Worm (Caenorhabditis elegans) whole organism, young adult: ENCODE data around the gene col-151.

Source experiments
- B0019.2 ChIP-seq: fragments of 200-800 bp; sonication (Bioruptor generic); conservative IDR thresholded peaks from 2 replicates; pipeline ENCODE4 v1.3.6; 2022; ENCODE audit warnings: missing genetic modification reagents, missing genetic modification characterization, missing compliant biosample characterization
- F23B12.7 ChIP-seq: sonication (generic microtip); optimal IDR thresholded peaks from 2 replicates; lab custom pipeline; 2017; ENCODE audit warnings: missing genetic modification characterization, mild to moderate bottlenecking, missing compliant biosample characterization, antibody characterized with exemption, moderate library complexity; ENCODE audit not compliant: insufficient read depth
- F33H1.4 ChIP-seq: fragments of 200-800 bp; sonication (Bioruptor generic); IDR thresholded peaks from 2 replicates; pipeline ENCODE4 v1.3.6; 2022; ENCODE audit warnings: missing genetic modification reagents, missing genetic modification characterization, missing compliant biosample characterization
- ama-1 ChIP-seq, 3 experiments: fragments of 150-350 bp in 1 of 3; sonication (generic microtip) in 2 of 3; optimal IDR thresholded peaks; 2 replicates each; lab custom pipeline; 2014 to 2018; ENCODE audit warnings: missing biosample characterization in 2 of 3, missing genetic modification characterization in 2 of 3, missing genetic modification reagents in 2 of 3
- aptf-3 ChIP-seq: fragments of 200-800 bp; sonication (Bioruptor generic); IDR thresholded peaks from 2 replicates; pipeline ENCODE4 v1.3.6; 2022; ENCODE audit warnings: missing genetic modification characterization, missing compliant biosample characterization
- attf-6 ChIP-seq: fragments of 200-800 bp; sonication (Bioruptor generic); IDR thresholded peaks from 2 replicates; pipeline ENCODE4 v1.3.6; 2022; ENCODE audit warnings: missing genetic modification reagents, missing genetic modification characterization, missing compliant biosample characterization
- cebp-1 ChIP-seq, 2 experiments: fragments of 200-800 bp in 1 of 2; sonication (Bioruptor generic) in 1 of 2; sonication (generic microtip) in 1 of 2; IDR thresholded peaks in 1 of 2; optimal IDR thresholded peaks in 1 of 2; 2 replicates each; pipeline versions ENCODE4 v1.3.6 to Lab custom; 2017 to 2022; ENCODE audit warnings: missing compliant biosample characterization in 2 of 2, missing genetic modification characterization in 2 of 2, mild to moderate bottlenecking in 1 of 2, missing genetic modification reagents in 1 of 2, moderate library complexity in 1 of 2
- dox-1 ChIP-seq: fragments of 200-800 bp; sonication (Bioruptor generic); IDR thresholded peaks from 2 replicates; pipeline ENCODE4 v1.3.6; 2022; ENCODE audit warnings: missing genetic modification reagents, missing genetic modification characterization, missing compliant biosample characterization
- dpff-1 ChIP-seq: sonication (generic microtip); optimal IDR thresholded peaks from 2 replicates; lab custom pipeline; 2017; ENCODE audit warnings: mild to moderate bottlenecking, missing genetic modification characterization, missing compliant biosample characterization
- gei-17 ChIP-seq: fragments of 200-800 bp; sonication (Bioruptor generic); optimal IDR thresholded peaks from 2 replicates; lab custom pipeline; 2018; ENCODE audit warnings: mild to moderate bottlenecking, missing genetic modification characterization, missing compliant biosample characterization
- hmg-20 ChIP-seq: fragments of 200-800 bp; sonication (Bioruptor generic); IDR thresholded peaks from 2 replicates; pipeline ENCODE4 v1.3.6; 2022; ENCODE audit warnings: missing genetic modification reagents, missing genetic modification characterization, missing compliant biosample characterization
- lag-1 ChIP-seq: fragments of 200-800 bp; sonication (Bioruptor generic); IDR thresholded peaks from 2 replicates; pipeline ENCODE4 v1.3.6; 2022; ENCODE audit warnings: missing genetic modification reagents, missing genetic modification characterization, missing compliant biosample characterization
- let-526 ChIP-seq: fragments of 200-800 bp; sonication (Bioruptor generic); IDR thresholded peaks from 2 replicates; pipeline ENCODE4 v1.3.6; 2022; ENCODE audit warnings: missing genetic modification reagents, missing genetic modification characterization, missing compliant biosample characterization
- lin-26 ChIP-seq: fragments of 200-800 bp; sonication (Bioruptor generic); IDR thresholded peaks from 2 replicates; pipeline ENCODE4 v1.3.6; 2022; ENCODE audit warnings: missing genetic modification reagents, missing genetic modification characterization, missing compliant biosample characterization
- lin-35 ChIP-seq, 3 experiments: fragments of 150-350 bp in 2 of 3; sonication (generic microtip) in 1 of 3; optimal IDR thresholded peaks; 2 replicates each; lab custom pipeline; 2014 to 2018; ENCODE audit warnings: missing biosample characterization in 3 of 3, missing genetic modification characterization in 3 of 3, missing genetic modification reagents in 3 of 3
- lin-40 ChIP-seq: sonication (generic microtip); optimal IDR thresholded peaks from 2 replicates; lab custom pipeline; 2016; ENCODE audit warnings: missing genetic modification characterization, mild to moderate bottlenecking, missing compliant biosample characterization, missing genotype, missing genetic modification reagents
- lsl-1 ChIP-seq: fragments of 200-800 bp; sonication (Bioruptor generic); optimal IDR thresholded peaks from 2 replicates; lab custom pipeline; 2018; ENCODE audit warnings: mild to moderate bottlenecking, missing genetic modification characterization, moderate library complexity, missing compliant biosample characterization
- mel-28 ChIP-seq: sonication (generic microtip); optimal IDR thresholded peaks from 2 replicates; lab custom pipeline; 2016; ENCODE audit warnings: borderline replicate concordance, mild to moderate bottlenecking, missing genetic modification characterization, missing compliant biosample characterization
- mes-4 ChIP-seq: sonication (generic microtip); optimal IDR thresholded peaks from 2 replicates; lab custom pipeline; 2016; ENCODE audit warnings: missing genotype, missing genetic modification characterization, missing compliant biosample characterization
- nhr-80 ChIP-seq: sonication (generic microtip); optimal IDR thresholded peaks from 2 replicates; lab custom pipeline; 2016; ENCODE audit warnings: missing genetic modification characterization, missing compliant biosample characterization
- nhr-90 ChIP-seq: sonication (generic microtip); optimal IDR thresholded peaks from 2 replicates; lab custom pipeline; 2016; ENCODE audit warnings: missing genotype, mild to moderate bottlenecking, missing genetic modification characterization, missing compliant biosample characterization
- rec-8 ChIP-seq, 2 experiments: sonication (generic microtip); optimal IDR thresholded peaks; 2 replicates each; lab custom pipeline; 2016; ENCODE audit warnings: mild to moderate bottlenecking in 2 of 2, missing genetic modification characterization in 2 of 2, missing genetic modification reagents in 2 of 2, missing genotype in 2 of 2, missing biosample characterization in 1 of 2, missing compliant biosample characterization in 1 of 2, moderate library complexity in 1 of 2
- rpc-1 ChIP-seq, 2 experiments: fragments of 150-350 bp in 1 of 2; sonication (generic microtip) in 1 of 2; optimal IDR thresholded peaks; 2 replicates each; lab custom pipeline; 2014 to 2018; ENCODE audit warnings: missing biosample characterization in 1 of 2, missing genetic modification characterization in 1 of 2, missing genetic modification reagents in 1 of 2, missing genotype in 1 of 2
- sea-2 ChIP-seq: fragments of 200-800 bp; sonication (Bioruptor generic); IDR thresholded peaks from 2 replicates; pipeline ENCODE4 v1.3.6; 2022; ENCODE audit warnings: missing genetic modification characterization, missing compliant biosample characterization
- snpc-1.3 ChIP-seq: sonication (generic microtip); optimal IDR thresholded peaks from 2 replicates; lab custom pipeline; 2017; ENCODE audit warnings: missing genetic modification characterization, mild to moderate bottlenecking, missing compliant biosample characterization, antibody characterized with exemption, moderate library complexity, missing genotype, missing genetic modification reagents; ENCODE audit not compliant: insufficient read depth
- snpc-3.4 ChIP-seq: sonication (generic microtip); optimal IDR thresholded peaks from 2 replicates; lab custom pipeline; 2017; ENCODE audit warnings: missing genetic modification characterization, mild to moderate bottlenecking, missing compliant biosample characterization, antibody characterized with exemption, moderate library complexity, missing genotype, missing genetic modification reagents
- ztf-18 ChIP-seq: sonication (generic microtip); optimal IDR thresholded peaks from 2 replicates; lab custom pipeline; 2016; ENCODE audit warnings: missing genotype, mild to moderate bottlenecking, missing genetic modification characterization, missing compliant biosample characterization
- ztf-22 ChIP-seq: fragments of 200-800 bp; sonication (Bioruptor generic); optimal IDR thresholded peaks from 2 replicates; lab custom pipeline; 2018; ENCODE audit warnings: mild to moderate bottlenecking, missing genetic modification characterization, moderate library complexity, missing compliant biosample characterization
- ztf-3 ChIP-seq: fragments of 200-800 bp; sonication (Bioruptor generic); optimal IDR thresholded peaks from 2 replicates; lab custom pipeline; 2018; ENCODE audit warnings: mild to moderate bottlenecking, missing genetic modification characterization, missing compliant biosample characterization

col-151 gene

ce11 chrV:10410030-10410713 is 15.1 kb upstream of the col-151 start, which contains the start of gene F15H10.12:
TSS of gene F15H10.12 (minus strand) at chrV:10410080.
- no peak for TF ChIP-seq snpc-1.3
- no peak for TF ChIP-seq dpff-1
- TF ChIP-seq lin-26 (GFP tag; lab: Robert Waterston, UW), result no peak
- TF ChIP-seq rec-8 (tag; optimal IDR thresholded peaks at IDR 0.05; lab: Kevin White, UChicago), result no peak

- TF ChIP-seq lsl-1 (GFP tag; lab: Kevin White, UChicago), result no peak
- TF ChIP-seq sea-2 (GFP tag; lab: Robert Waterston, UW), result no peak
- no peak for TF ChIP-seq F23B12.7 (tag; lab: Kevin White, UChicago)
- no peak for TF ChIP-seq snpc-3.4 (tag; lab: Kevin White, UChicago)
- TF ChIP-seq rec-8 (tag; optimal IDR thresholded peaks at IDR 0.05; lab: Kevin White, UChicago), result no peak
- no peak for TF ChIP-seq ama-1 (optimal IDR thresholded peaks at IDR 0.05; lab: Kevin White, UChicago)
- no peak for TF ChIP-seq ama-1 (GFP tag; optimal IDR thresholded peaks at IDR 0.05; lab: Kevin White, UChicago)
- no peak for TF ChIP-seq mes-4
- TF ChIP-seq ztf-22 (GFP tag; lab: Kevin White, UChicago), result no peak
- no peak for TF ChIP-seq mel-28 (tag; lab: Kevin White, UChicago)
- no peak for TF ChIP-seq rpc-1 (optimal IDR thresholded peaks at IDR 0.05; lab: Kevin White, UChicago)
- no peak for TF ChIP-seq rpc-1 (tag; optimal IDR thresholded peaks at IDR 0.05; lab: Kevin White, UChicago)
- no peak for TF ChIP-seq dox-1
These were observed 11.3 kb upstream of the col-151 start, which contains the start of gene F15H10.7 for ce11 chrV:10406313-10406712. TSS of gene F15H10.7 (minus strand) at chrV:10406413.

ce11 chrV:10404701-10405100 is 9.7 kb upstream of the col-151 start:
- no peak for TF ChIP-seq ztf-18 (tag; lab: Kevin White, UChicago)
- TF ChIP-seq nhr-80 (tag; lab: Kevin White, UChicago), result peak; percentile 74
- TF ChIP-seq, all 124 proteins: peak for 1

ce11 chrV:10402804-10403203 is 7.8 kb upstream of the col-151 start, which contains the start of gene F15H10.8:
TSS of gene F15H10.8 (minus strand) at chrV:10402904.
- TF ChIP-seq mel-28 (tag; lab: Kevin White, UChicago) (no peak), gei-17 (GFP tag; lab: Kevin White, UChicago) (no peak), snpc-1.3 (no peak), lin-40 (tag; lab: Kevin White, UChicago) (no peak), aptf-3 (no peak), hmg-20 (GFP tag; lab: Robert Waterston, UW) (no peak), lin-35 (GFP tag; optimal IDR thresholded peaks at IDR 0.05; lab: Kevin White, UChicago) (no peak), nhr-90 (tag; lab: Kevin White, UChicago) (no peak), cebp-1 (GFP tag; IDR thresholded peaks at IDR 0.05; lab: Robert Waterston, UW) (no peak), cebp-1 (tag; optimal IDR thresholded peaks at IDR 0.05; lab: Kevin White, UChicago) (no peak), ztf-3 (GFP tag; lab: Kevin White, UChicago) (no peak), let-526 (GFP tag; lab: Robert Waterston, UW) (no peak), B0019.2 (no peak), F33H1.4 (GFP tag; lab: Robert Waterston, UW) (no peak), attf-6 (GFP tag; lab: Robert Waterston, UW) (no peak), lag-1 (GFP tag; lab: Robert Waterston, UW) (no peak)
